Fruit fly (Drosophila melanogaster) whole organism, wandering third instar larva: ENCODE measurements around the gene Polr2I.

Experiments
- Abd-B ChIP-seq: fragments of >200 bp; optimal IDR thresholded peaks from 2 replicates; lab custom pipeline; 2017; ENCODE audit warnings: missing biosample characterization, missing genetic modification characterization
- CG32264 ChIP-seq: fragments of 200-800 bp; sonication (Bioruptor generic); optimal IDR thresholded peaks from 2 replicates; lab custom pipeline; 2016; ENCODE audit warnings: missing biosample characterization, missing genetic modification characterization
- CG9705 ChIP-seq: fragments of 200-800 bp; sonication (Bioruptor generic); optimal IDR thresholded peaks from 2 replicates; lab custom pipeline; 2018; ENCODE audit warnings: missing biosample characterization, mild to moderate bottlenecking, missing genetic modification characterization
- CrebA ChIP-seq: fragments of 200-800 bp; sonication (Bioruptor generic); optimal IDR thresholded peaks from 2 replicates; lab custom pipeline; 2016; ENCODE audit warnings: missing biosample characterization, mild to moderate bottlenecking, missing genetic modification characterization, borderline replicate concordance
- Dfd ChIP-seq: fragments of >200 bp; optimal IDR thresholded peaks from 2 replicates; lab custom pipeline; 2017; ENCODE audit warnings: missing biosample characterization, missing genetic modification characterization
- Dif ChIP-seq: fragments of 200-275, 200-300 bp; sonication (Bioruptor generic); optimal IDR thresholded peaks from 2 replicates; lab custom pipeline; 2018; ENCODE audit warnings: missing biosample characterization, missing genetic modification characterization; ENCODE audit not compliant: partially characterized antibody
- GATAd ChIP-seq: sonication (Bioruptor generic); optimal IDR thresholded peaks from 2 replicates; lab custom pipeline; 2016; ENCODE audit warnings: missing biosample characterization, missing genetic modification characterization
- HLH106 ChIP-seq: fragments of 200-800 bp; optimal IDR thresholded peaks from 3 replicates; lab custom pipeline; 2019; ENCODE audit warnings: missing biosample characterization, mild to moderate bottlenecking, missing genetic modification characterization, moderate library complexity
- Hnf4 ChIP-seq: fragments of 200-800 bp; sonication (Bioruptor generic); optimal IDR thresholded peaks from 2 replicates; lab custom pipeline; 2016; ENCODE audit warnings: missing biosample characterization, mild to moderate bottlenecking, missing genetic modification characterization
- Hr78 ChIP-seq: fragments of >200 bp; optimal IDR thresholded peaks from 2 replicates; lab custom pipeline; 2017; ENCODE audit warnings: missing biosample characterization, missing genetic modification characterization
- Hr83 ChIP-seq: fragments of 200-300 bp; sonication (Bioruptor generic); optimal IDR thresholded peaks from 2 replicates; lab custom pipeline; 2016; ENCODE audit warnings: missing biosample characterization, mild to moderate bottlenecking, missing genetic modification characterization, moderate library complexity; ENCODE audit not compliant: poor library complexity, severe bottlenecking
- Jra ChIP-seq: sonication (Bioruptor generic); optimal IDR thresholded peaks from 2 replicates; lab custom pipeline; 2016; ENCODE audit warnings: missing biosample characterization, missing genetic modification characterization
- Mio ChIP-seq: sonication (Bioruptor generic); optimal IDR thresholded peaks from 2 replicates; lab custom pipeline; 2016; ENCODE audit warnings: missing biosample characterization, missing genetic modification characterization
- Myc ChIP-seq: fragments of >200 bp; optimal IDR thresholded peaks from 2 replicates; lab custom pipeline; 2017
- N ChIP-seq: fragments of >200 bp; optimal IDR thresholded peaks from 2 replicates; lab custom pipeline; 2018; ENCODE audit warnings: missing biosample characterization, missing external identifiers, missing genetic modification characterization
- OdsH ChIP-seq: fragments of 200-800 bp; sonication (Bioruptor generic); optimal IDR thresholded peaks from 2 replicates; lab custom pipeline; 2016; ENCODE audit warnings: missing biosample characterization, mild to moderate bottlenecking, missing genetic modification characterization
- Rel ChIP-seq, 2 experiments: fragments of 200-800 bp; sonication (Bioruptor generic) in 1 of 2; optimal IDR thresholded peaks; 2 replicates in 1 of 2; 3 replicates in 1 of 2; lab custom pipeline; 2016 to 2019; ENCODE audit warnings: mild to moderate bottlenecking in 2 of 2, missing biosample characterization in 2 of 2, missing genetic modification characterization in 2 of 2, moderate library complexity in 1 of 2
- Sp1 ChIP-seq: fragments of 200-800 bp; sonication (Bioruptor generic); optimal IDR thresholded peaks from 3 replicates; lab custom pipeline; 2019; ENCODE audit warnings: missing biosample characterization, mild to moderate bottlenecking, missing genetic modification characterization, moderate library complexity
- Vsx2 ChIP-seq: fragments of 200-300, 225-300 bp; sonication (Bioruptor generic); optimal IDR thresholded peaks from 2 replicates; lab custom pipeline; 2018; ENCODE audit warnings: missing biosample characterization, missing genetic modification characterization; ENCODE audit not compliant: partially characterized antibody
- br ChIP-seq: fragments of 200-800 bp; sonication (Bioruptor generic); optimal IDR thresholded peaks from 2 replicates; lab custom pipeline; 2016; ENCODE audit warnings: missing biosample characterization, missing genetic modification characterization
- brk ChIP-seq: fragments of 200-800 bp; sonication (Bioruptor generic); optimal IDR thresholded peaks from 2 replicates; lab custom pipeline; 2016; ENCODE audit warnings: missing biosample characterization, mild to moderate bottlenecking, missing genetic modification characterization
- dl ChIP-seq, 2 experiments: fragments of 175-275, 200-275 bp in 1 of 2; fragments of 200-275 bp in 1 of 2; sonication (Bioruptor generic); optimal IDR thresholded peaks; lab custom pipeline; 2018; ENCODE audit warnings: mild to moderate bottlenecking in 2 of 2, missing biosample characterization in 2 of 2, missing genetic modification characterization in 2 of 2, moderate library complexity in 2 of 2; ENCODE audit not compliant: partially characterized antibody in 2 of 2, insufficient read depth in 1 of 2
- dmrt93B ChIP-seq: fragments of 200-800 bp; sonication (Bioruptor generic); optimal IDR thresholded peaks from 2 replicates; lab custom pipeline; 2018; ENCODE audit warnings: missing biosample characterization, mild to moderate bottlenecking, missing genetic modification characterization
- dsf ChIP-seq: sonication (Bioruptor generic); optimal IDR thresholded peaks from 2 replicates; lab custom pipeline; 2016; ENCODE audit warnings: missing biosample characterization, missing genetic modification characterization, borderline replicate concordance
- ey ChIP-seq: fragments of 200-800 bp; sonication (Bioruptor generic); optimal IDR thresholded peaks from 2 replicates; lab custom pipeline; 2016; ENCODE audit warnings: missing biosample characterization, missing genetic modification characterization
- foxo ChIP-seq, 2 experiments: fragments of 200-800 bp; sonication (Bioruptor generic); optimal IDR thresholded peaks; 2 replicates in 1 of 2; 3 replicates in 1 of 2; lab custom pipeline; 2016 to 2017; ENCODE audit warnings: missing biosample characterization in 2 of 2, missing genetic modification characterization in 2 of 2
- fru ChIP-seq: fragments of 200-800 bp; sonication (Bioruptor generic); optimal IDR thresholded peaks from 3 replicates; lab custom pipeline; 2016; ENCODE audit warnings: missing biosample characterization, mild to moderate bottlenecking, missing genetic modification characterization
- h ChIP-seq: fragments of 200-800 bp; sonication (Bioruptor generic); optimal IDR thresholded peaks from 3 replicates; lab custom pipeline; 2016; ENCODE audit warnings: missing biosample characterization, mild to moderate bottlenecking, missing genetic modification characterization
- jim ChIP-seq: fragments of 175-275, 200-325 bp; sonication (Bioruptor generic); optimal IDR thresholded peaks from 2 replicates; lab custom pipeline; 2016; ENCODE audit warnings: missing biosample characterization, mild to moderate bottlenecking, missing genetic modification characterization
- lola ChIP-seq: fragments of >200 bp; optimal IDR thresholded peaks from 2 replicates; lab custom pipeline; 2017; ENCODE audit warnings: missing biosample characterization, missing genetic modification characterization
- pan ChIP-seq: fragments of >200 bp; optimal IDR thresholded peaks from 2 replicates; lab custom pipeline; 2017
- psq ChIP-seq: fragments of 200-800 bp; sonication (Bioruptor generic); optimal IDR thresholded peaks from 3 replicates; lab custom pipeline; 2017; ENCODE audit warnings: missing biosample characterization, mild to moderate bottlenecking, missing genetic modification characterization, moderate library complexity
- rgr ChIP-seq: fragments of 200-800 bp; sonication (Bioruptor generic); optimal IDR thresholded peaks from 3 replicates; lab custom pipeline; 2016; ENCODE audit warnings: missing biosample characterization, mild to moderate bottlenecking, missing genetic modification characterization
- sage ChIP-seq: fragments of 200-800 bp; sonication (Bioruptor generic); optimal IDR thresholded peaks from 2 replicates; lab custom pipeline; 2016; ENCODE audit warnings: missing biosample characterization, mild to moderate bottlenecking, missing genetic modification characterization
- sv ChIP-seq: fragments of 200-800 bp; sonication (Bioruptor generic); optimal IDR thresholded peaks from 3 replicates; lab custom pipeline; 2016; ENCODE audit warnings: missing biosample characterization, missing genetic modification characterization
- tai ChIP-seq: sonication (Bioruptor generic); optimal IDR thresholded peaks from 2 replicates; lab custom pipeline; 2016; ENCODE audit warnings: missing biosample characterization, missing genetic modification characterization
- usp ChIP-seq: fragments of >200 bp; optimal IDR thresholded peaks from 2 replicates; lab custom pipeline; 2017; ENCODE audit warnings: missing biosample characterization, missing genetic modification characterization
- woc ChIP-seq: sonication (Bioruptor generic); optimal IDR thresholded peaks from 2 replicates; lab custom pipeline; 2016; ENCODE audit warnings: missing biosample characterization, mild to moderate bottlenecking, missing genetic modification characterization

Polr2I gene

dm6 chr3R:14277894-14278522 lies 30.9 kb upstream of the Polr2I start:
- TF ChIP-seq CrebA (GFP tag; lab: Kevin White, UChicago) (peak; percentile 92), br (GFP tag; lab: Kevin White, UChicago) (peak; percentile 90), sage (peak; percentile 93), Jra (GFP tag; lab: Kevin White, UChicago) (peak; percentile 82), Mio (no peak), CG9705 (GFP tag; lab: Kevin White, UChicago) (peak; percentile 94), foxo (GFP tag; optimal IDR thresholded peaks at IDR 0.05; lab: Kevin White, UChicago) (peak; percentile 58 to 96), Dif (no peak), pan (lab: Kevin White, UChicago) (no peak), CG32264 (peak; percentile 65), rgr (peak; percentile 95), HLH106 (tag; lab: Kevin White, UChicago) (peak; percentile 97), fru (peak; percentile 91), dmrt93B (GFP tag; lab: Kevin White, UChicago) (peak; percentile 82), GATAd (GFP tag; lab: Kevin White, UChicago) (peak; percentile 59), lola (GFP tag; lab: Kevin White, UChicago) (no peak), dl (GFP tag; optimal IDR thresholded peaks at IDR 0.05; lab: Kevin White, UChicago; ENCODE audit: insufficient read depth in 1 of 2, partially characterized antibody in 2 of 2) (peak in 1 of 2 experiments; percentile 20), h (GFP tag; lab: Kevin White, UChicago) (peak; percentile 96), woc (peak; percentile 86), jim (no peak), sv (GFP tag; lab: Kevin White, UChicago) (peak; percentile 62), N (GFP tag; lab: Kevin White, UChicago) (no peak), psq (GFP tag; lab: Kevin White, UChicago) (peak; percentile 93), dsf (GFP tag; lab: Kevin White, UChicago) (peak; percentile 74), Sp1 (GFP tag; lab: Kevin White, UChicago) (peak; percentile 98), Abd-B (no peak), usp (GFP tag; lab: Kevin White, UChicago) (no peak), Vsx2 (GFP tag; lab: Kevin White, UChicago) (no peak), Rel (GFP tag; optimal IDR thresholded peaks at IDR 0.05; lab: Kevin White, UChicago) (peak; percentile 94), Rel (tag; optimal IDR thresholded peaks at IDR 0.05; lab: Kevin White, UChicago) (peak; percentile 87), Hnf4 (peak; percentile 92), Hr78 (GFP tag; lab: Kevin White, UChicago) (no peak), OdsH (GFP tag; lab: Kevin White, UChicago) (peak; percentile 95), brk (GFP tag; lab: Kevin White, UChicago) (peak; percentile 96), Myc (lab: Kevin White, UChicago) (no peak), tai (GFP tag; lab: Kevin White, UChicago) (no peak), Dfd (GFP tag; lab: Kevin White, UChicago) (no peak), Hr83 (GFP tag; lab: Kevin White, UChicago) (no peak), ey (peak; percentile 85)

DNA sequence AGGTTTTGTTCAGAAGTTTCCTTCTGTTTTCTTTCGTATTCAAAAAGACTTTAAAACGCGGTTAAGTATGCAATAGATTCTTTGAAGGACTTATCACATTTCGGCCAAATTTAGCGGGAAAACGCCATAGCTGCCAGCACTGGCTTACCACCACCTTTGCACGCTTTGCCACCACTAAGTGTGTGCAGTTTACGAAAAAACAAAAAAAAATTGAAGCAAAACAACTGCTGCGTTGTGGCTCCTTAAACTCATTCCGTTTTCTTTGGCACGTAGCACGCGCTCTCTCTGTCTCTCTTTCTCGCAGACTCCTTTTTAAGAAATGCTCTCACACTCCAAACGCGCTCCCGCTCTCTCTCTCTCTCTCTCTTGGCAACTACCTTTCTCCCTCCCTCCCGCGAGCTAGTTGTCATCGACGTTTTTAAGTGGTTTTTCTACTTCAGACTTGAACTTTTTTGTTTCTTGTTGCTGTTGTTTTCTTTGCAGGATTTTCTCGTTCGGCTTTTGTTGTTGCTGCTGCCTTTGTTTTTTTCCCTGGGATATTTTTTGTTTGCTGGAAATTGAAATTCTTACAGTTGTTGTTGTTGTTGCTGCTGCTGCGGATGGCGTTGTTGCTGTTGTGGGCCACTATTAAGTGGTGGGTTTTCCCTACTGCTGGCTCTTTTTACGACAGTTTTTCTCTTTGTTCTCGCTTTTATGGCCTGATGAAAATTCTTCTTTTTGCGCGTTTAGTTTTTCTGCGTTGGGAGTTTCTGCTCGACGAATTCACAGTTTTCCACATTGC lies 30.2 kb upstream of the Polr2I start:
- TF ChIP-seq Dfd (GFP tag; lab: Kevin White, UChicago) (peak; percentile 29), Vsx2 (GFP tag; lab: Kevin White, UChicago) (peak; percentile 80), CrebA (GFP tag; lab: Kevin White, UChicago) (peak; percentile 34), rgr (no peak), woc (no peak), Rel (GFP tag; optimal IDR thresholded peaks at IDR 0.05; lab: Kevin White, UChicago) (peak; percentile 31), Rel (tag; optimal IDR thresholded peaks at IDR 0.05; lab: Kevin White, UChicago) (peak; percentile 0), HLH106 (tag; lab: Kevin White, UChicago) (peak; percentile 25), Hr83 (GFP tag; lab: Kevin White, UChicago) (peak; percentile 68), Abd-B (no peak), GATAd (GFP tag; lab: Kevin White, UChicago) (no peak), usp (GFP tag; lab: Kevin White, UChicago) (no peak), Myc (lab: Kevin White, UChicago) (peak; percentile 94), Hr78 (GFP tag; lab: Kevin White, UChicago) (no peak), lola (GFP tag; lab: Kevin White, UChicago) (no peak), Dif (peak; percentile 79), jim (peak; percentile 50), pan (lab: Kevin White, UChicago) (no peak), br (GFP tag; lab: Kevin White, UChicago) (no peak), CG9705 (GFP tag; lab: Kevin White, UChicago) (no peak), dsf (GFP tag; lab: Kevin White, UChicago) (no peak), dl (GFP tag; optimal IDR thresholded peaks at IDR 0.05; lab: Kevin White, UChicago; ENCODE audit: insufficient read depth in 1 of 2, partially characterized antibody in 2 of 2) (peak; percentile 70 to 87), fru (peak; percentile 9), N (GFP tag; lab: Kevin White, UChicago) (no peak), sv (GFP tag; lab: Kevin White, UChicago) (no peak), dmrt93B (GFP tag; lab: Kevin White, UChicago) (no peak), psq (GFP tag; lab: Kevin White, UChicago) (no peak)
- TF ChIP-seq, all 38 proteins: peak for 11
